Worm (Caenorhabditis elegans): ENCODE results near the gene skn-1.
A peak's percentile ranks its signal among the peaks of the same experiment; 100 is the strongest.

skn-1 gene

DNA sequence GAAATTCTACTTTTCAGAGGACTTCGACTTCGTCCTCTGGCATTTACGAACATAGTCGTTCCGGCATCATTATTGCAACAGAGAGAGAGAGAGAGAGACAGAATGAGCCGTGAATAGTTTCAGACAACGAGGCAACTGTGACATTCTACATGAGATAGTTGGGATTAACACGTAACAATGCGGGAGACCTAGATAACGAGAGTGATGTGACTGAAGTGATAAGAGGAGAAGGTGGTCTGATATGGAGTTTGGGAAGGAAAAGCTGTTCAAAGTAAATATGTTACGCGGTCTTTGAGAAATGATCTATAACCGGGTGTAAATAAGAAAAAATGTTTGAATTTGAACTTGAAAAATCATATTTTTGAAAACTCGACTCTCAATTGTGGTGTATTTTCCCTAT is 723 bp downstream of the skn-1 start (continued):
- TF ChIP-seq skn-1 (tag; optimal IDR thresholded peaks at IDR 0.05) = no peak

DNA sequence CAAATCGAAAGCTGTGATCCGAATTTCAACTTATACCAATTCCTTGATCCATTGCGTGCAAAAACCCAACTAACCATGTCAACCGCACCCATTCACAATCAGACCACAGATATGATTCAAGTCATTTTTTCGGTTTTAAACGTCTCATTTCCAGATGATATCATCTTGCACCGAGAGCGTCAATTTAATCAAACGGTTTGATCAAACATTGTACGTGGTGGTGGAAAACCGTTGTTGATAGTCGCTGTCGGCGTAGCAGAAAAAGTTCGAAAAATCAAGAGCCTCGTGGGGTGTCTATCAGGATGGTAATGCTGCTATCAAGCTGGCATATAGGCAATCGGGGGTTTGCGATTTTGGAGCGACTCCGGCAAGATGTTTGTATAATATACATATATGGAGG is 1.3 kb downstream of the skn-1 start:
- TF ChIP-seq egl-27 (tag; optimal IDR thresholded peaks at IDR 0.05) (no peak), lin-39 (tag; optimal IDR thresholded peaks at IDR 0.05) (no peak), rnt-1 (tag; optimal IDR thresholded peaks at IDR 0.05) (no peak), mdl-1 (tag; optimal IDR thresholded peaks at IDR 0.05) (peak in 1 of 2 experiments; percentile 3), ztf-11 (tag; optimal IDR thresholded peaks at IDR 0.05) (no peak), swsn-7 (tag; optimal IDR thresholded peaks at IDR 0.05) (no peak), elt-2 (tag; optimal IDR thresholded peaks at IDR 0.05) (peak; percentile 57)

ce11 chrIV:5658225-5658624 is 2.0 kb downstream of the skn-1 start:
- TF ChIP-seq ces-1 (GFP tag; optimal IDR thresholded peaks at IDR 0.05) (no peak), xbp-1 (tag; optimal IDR thresholded peaks at IDR 0.05) (no peak), mab-9 (GFP tag; IDR thresholded peaks at IDR 0.05) (no peak), grh-1 (GFP tag; IDR thresholded peaks at IDR 0.05) (no peak), unc-62 (GFP tag; optimal IDR thresholded peaks at IDR 0.05) (no peak), F16B12.6 (tag; optimal IDR thresholded peaks at IDR 0.05) (no peak), ets-5 (GFP tag; IDR thresholded peaks at IDR 0.05) (no peak), hlh-4 (tag; optimal IDR thresholded peaks at IDR 0.05) (peak; percentile 30), fkh-8 (tag; optimal IDR thresholded peaks at IDR 0.05) (peak; percentile 72), aly-2 (tag; optimal IDR thresholded peaks at IDR 0.05) (no peak), swsn-7 (tag; optimal IDR thresholded peaks at IDR 0.05) (peak; percentile 23), sox-4 (tag; optimal IDR thresholded peaks at IDR 0.05) (no peak), unc-86 (tag; optimal IDR thresholded peaks at IDR 0.05) (peak; percentile 24), blmp-1 (tag; optimal IDR thresholded peaks at IDR 0.05) (no peak), mdl-1 (tag; optimal IDR thresholded peaks at IDR 0.05) (no peak), rnt-1 (tag; optimal IDR thresholded peaks at IDR 0.05) (no peak), nhr-71 (tag; optimal IDR thresholded peaks at IDR 0.05) (peak; percentile 69), elt-2 (tag; optimal IDR thresholded peaks at IDR 0.05) (peak; percentile 19), lir-3 (tag; optimal IDR thresholded peaks at IDR 0.05; ENCODE audit: poor library complexity) (no peak), nhr-90 (tag; optimal IDR thresholded peaks at IDR 0.05; ENCODE audit: poor library complexity) (no peak), mef-2 (tag; optimal IDR thresholded peaks at IDR 0.05) (no peak), isw-1 (GFP tag; IDR thresholded peaks at IDR 0.05) (no peak), pax-3 (tag; optimal IDR thresholded peaks at IDR 0.05) (no peak), dsc-1 (tag; optimal IDR thresholded peaks at IDR 0.05) (peak; percentile 59), nhr-47 (tag; optimal IDR thresholded peaks at IDR 0.05) (peak; percentile 63), zip-4 (GFP tag; optimal IDR thresholded peaks at IDR 0.05) (no peak), irx-1 (tag; optimal IDR thresholded peaks at IDR 0.05) (no peak), efl-1 (optimal IDR thresholded peaks at IDR 0.05) (no peak), efl-1 (GFP tag; optimal IDR thresholded peaks at IDR 0.05 in 1 of 2) (peak in 1 of 2 experiments; percentile 67), lin-14 (GFP tag; optimal IDR thresholded peaks at IDR 0.05) (peak; percentile 23), dpl-1 (GFP tag; optimal IDR thresholded peaks at IDR 0.05) (no peak), ceh-8 (GFP tag; optimal IDR thresholded peaks at IDR 0.05) (no peak), nhr-20 (tag; optimal IDR thresholded peaks at IDR 0.05) (peak; percentile 31), tlp-1 (tag; optimal IDR thresholded peaks at IDR 0.05) (no peak), lin-35 (GFP tag; optimal IDR thresholded peaks at IDR 0.05) (no peak)
